Worm (Caenorhabditis elegans): ENCODE results near the gene T04B2.7.
A peak's percentile ranks its signal among the peaks of the same experiment; 100 is the strongest.

Gene T04B2.7

DNA sequence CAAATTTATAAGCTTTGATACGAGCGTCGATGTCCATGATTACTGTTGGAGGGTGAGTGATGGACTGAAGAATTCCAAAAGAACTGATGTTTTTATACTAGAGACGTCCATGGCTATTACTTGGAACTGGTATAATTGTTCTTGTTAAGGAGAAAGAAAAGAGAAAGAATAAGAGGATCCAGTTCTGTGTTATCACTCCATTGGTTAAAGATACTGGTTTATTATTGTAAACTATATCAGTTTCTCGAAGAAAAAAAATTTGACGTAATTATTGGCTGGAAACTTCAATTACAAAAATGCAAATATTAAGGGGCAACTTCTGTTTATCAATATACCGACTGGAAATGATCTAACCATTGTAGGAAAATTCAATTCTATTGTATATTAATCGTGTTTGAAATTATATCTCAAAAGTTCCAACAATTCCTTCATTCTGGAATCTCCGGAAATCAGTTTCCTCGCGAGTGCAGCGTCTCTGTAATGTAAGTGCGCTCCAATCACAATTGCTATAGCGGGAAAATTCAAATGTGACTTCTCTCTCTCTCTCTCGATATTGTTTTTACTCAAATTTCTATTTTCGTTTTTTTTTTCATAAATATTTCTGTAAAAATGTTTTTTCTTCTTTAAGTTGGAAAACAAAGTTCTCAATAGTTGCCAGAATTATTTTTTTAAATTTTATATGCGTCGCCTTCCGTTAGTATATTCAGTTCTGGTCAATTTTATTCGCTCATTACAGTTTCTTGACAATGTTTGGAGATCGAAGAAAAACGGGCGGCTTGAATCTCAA, 29.6 kb upstream of the T04B2.7 start, which contains the start of the genes col-2 and ndc-80:
Gene col-2, minus strand, starts transcription at position 51 of the 787 bp plus-strand sequence.
Gene ndc-80, plus strand, starts transcription at position 737 of the 787 bp plus-strand sequence.
- TF ChIP-seq rbr-2 (tag; optimal IDR thresholded peaks at IDR 0.05), result peak; percentile 43
- TF ChIP-seq nhr-11 (tag; optimal IDR thresholded peaks at IDR 0.05), result peak; percentile 35
- peak; percentile 95 for TF ChIP-seq mes-2 (tag; optimal IDR thresholded peaks at IDR 0.05; ENCODE audit: poor library complexity, severe bottlenecking)
- peak; percentile 82 for TF ChIP-seq unc-130 (GFP tag; optimal IDR thresholded peaks at IDR 0.05)
- TF ChIP-seq mdl-1 (tag; optimal IDR thresholded peaks at IDR 0.05), result peak in 1 of 2 experiments; percentile 0
- peak; percentile 19 for TF ChIP-seq hlh-11 (tag; optimal IDR thresholded peaks at IDR 0.05)
- TF ChIP-seq lin-38 (GFP tag; IDR thresholded peaks at IDR 0.05), result peak; percentile 94
- TF ChIP-seq ZK337.2 (GFP tag; IDR thresholded peaks at IDR 0.05), result peak; percentile 59; the same call in 1 of the 2 replicates
- TF ChIP-seq dpl-1 (GFP tag; optimal IDR thresholded peaks at IDR 0.05), result peak; percentile 82
- no peak for TF ChIP-seq pha-4 (GFP tag; IDR thresholded peaks at IDR 0.05)
- TF ChIP-seq pha-4 (tag; optimal IDR thresholded peaks at IDR 0.05), result peak; percentile 76
- TF ChIP-seq lin-13 (GFP tag; optimal IDR thresholded peaks at IDR 0.05), result peak; percentile 37
- no peak for TF ChIP-seq madf-5 (GFP tag; IDR thresholded peaks at IDR 0.05)
- TF ChIP-seq set-16 (GFP tag; IDR thresholded peaks at IDR 0.05), result no peak
- TF ChIP-seq mxl-3 (GFP tag; optimal IDR thresholded peaks at IDR 0.05), result peak; percentile 27
- TF ChIP-seq ZK546.5 (tag; optimal IDR thresholded peaks at IDR 0.05), result no peak
- peak; percentile 55; the same call in 1 of the 2 replicates for TF ChIP-seq snpc-1.2 (GFP tag; IDR thresholded peaks at IDR 0.05)
- peak; percentile 82 for TF ChIP-seq nhr-6 (tag; optimal IDR thresholded peaks at IDR 0.05)
- TF ChIP-seq daf-16 (GFP tag; optimal IDR thresholded peaks at IDR 0.05), result no peak
- TF ChIP-seq daf-16 (tag; optimal IDR thresholded peaks at IDR 0.05), result no peak
- TF ChIP-seq aha-1 (tag), result peak; percentile 90
- no peak for TF ChIP-seq sdz-12 (GFP tag; optimal IDR thresholded peaks at IDR 0.05)

- TF ChIP-seq egl-43 (GFP tag; IDR thresholded peaks at IDR 0.05) (0 out of 2 replicates have a peak, but pooled peaks have one; percentile 19), pha-4 (GFP tag; IDR thresholded peaks at IDR 0.05) (peak; percentile 67; the same call in 1 of the 2 replicates), pha-4 (tag; optimal IDR thresholded peaks at IDR 0.05) (no peak), set-16 (GFP tag; IDR thresholded peaks at IDR 0.05) (peak; percentile 99), R02D3.7 (tag; optimal IDR thresholded peaks at IDR 0.05) (no peak), ceh-62 (tag; optimal IDR thresholded peaks at IDR 0.05) (no peak)
These were observed 28.4 kb upstream of the T04B2.7 start, which contains the start of gene W01B6.8 for ce11 chrIV:10084323-10084959. W01B6.8 (minus strand) TSS chrIV:10084373.

DNA sequence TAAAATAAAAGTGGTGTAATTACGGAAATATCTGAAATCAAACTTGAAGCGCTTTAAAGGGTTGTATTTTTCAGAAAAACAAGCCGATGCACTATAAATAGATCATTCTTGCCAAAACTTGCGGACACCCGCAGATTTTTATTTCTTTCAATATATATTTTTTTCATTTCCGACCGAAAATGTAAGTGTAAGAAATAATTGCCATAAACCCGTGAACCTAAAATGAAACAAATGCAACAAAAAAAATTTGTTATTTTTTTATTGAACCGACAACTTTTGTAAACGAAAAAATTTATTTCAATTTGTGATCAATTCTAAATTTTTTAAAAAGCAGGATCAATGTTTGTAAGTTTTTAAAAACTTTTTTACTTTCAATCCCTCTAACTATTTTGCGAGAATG, 24.8 kb upstream of the T04B2.7 start, which contains the start of gene W01B6.6:
Gene W01B6.6, plus strand, starts transcription at position 301 of the 400 bp plus-strand sequence.
- TF ChIP-seq Y48G9A.11 (GFP tag; IDR thresholded peaks at IDR 0.05) (no peak), nhr-48 (tag; optimal IDR thresholded peaks at IDR 0.05) (no peak), mes-2 (tag; optimal IDR thresholded peaks at IDR 0.05; ENCODE audit: poor library complexity, severe bottlenecking) (no peak), zfp-2 (tag; optimal IDR thresholded peaks at IDR 0.05) (no peak), lin-13 (GFP tag; optimal IDR thresholded peaks at IDR 0.05) (no peak), daf-12 (tag; optimal IDR thresholded peaks at IDR 0.05) (no peak), unc-39 (tag; optimal IDR thresholded peaks at IDR 0.05) (no peak), lin-38 (GFP tag; IDR thresholded peaks at IDR 0.05) (no peak), hlh-30 (tag; optimal IDR thresholded peaks at IDR 0.05; ENCODE audit: insufficient read depth) (no peak), lin-15B (tag; optimal IDR thresholded peaks at IDR 0.05) (no peak), lin-29 (GFP tag; IDR thresholded peaks at IDR 0.05) (no peak), dmd-8 (GFP tag; IDR thresholded peaks at IDR 0.05) (no peak), tra-1 (GFP tag; IDR thresholded peaks at IDR 0.05) (no peak), snpc-1.2 (GFP tag; IDR thresholded peaks at IDR 0.05) (no peak), dpl-1 (GFP tag; optimal IDR thresholded peaks at IDR 0.05) (no peak), hlh-11 (tag; optimal IDR thresholded peaks at IDR 0.05) (no peak), mdt-29 (GFP tag; IDR thresholded peaks at IDR 0.05) (no peak), fos-1 (tag; optimal IDR thresholded peaks at IDR 0.05) (no peak), aha-1 (tag) (no peak), duxl-1 (tag; optimal IDR thresholded peaks at IDR 0.05; ENCODE audit: poor library complexity) (no peak)

All from whole organism, L4 larva.